Worm (Caenorhabditis elegans) whole organism, L1 larva: ENCODE measurements around the gene srw-73.

Experiments
- egl-27 ChIP-seq, 2 experiments: fragments of 150-350 bp in 1 of 2; sonication (generic microtip); optimal IDR thresholded peaks; 3 replicates each; lab custom pipeline; 2017 to 2018; ENCODE audit warnings: missing biosample characterization in 2 of 2, missing genetic modification characterization in 2 of 2, missing genetic modification reagents in 2 of 2
- fos-1 ChIP-seq: fragments of 150-350 bp; optimal IDR thresholded peaks from 2 replicates; lab custom pipeline; 2014; ENCODE audit warnings: missing biosample characterization, missing genetic modification characterization
- hlh-4 ChIP-seq: sonication (generic microtip); optimal IDR thresholded peaks from 2 replicates; lab custom pipeline; 2016; ENCODE audit warnings: mild to moderate bottlenecking, missing genetic modification characterization, missing compliant biosample characterization
- lin-13 ChIP-seq: fragments of 150-350 bp; optimal IDR thresholded peaks from 2 replicates; lab custom pipeline; 2014; ENCODE audit warnings: missing biosample characterization, missing genetic modification reagents, missing genetic modification characterization
- lir-3 ChIP-seq: sonication (generic microtip); optimal IDR thresholded peaks from 2 replicates; lab custom pipeline; 2016; ENCODE audit warnings: mild to moderate bottlenecking, missing genetic modification characterization, moderate library complexity, missing compliant biosample characterization; ENCODE audit not compliant: poor library complexity
- nhr-76 ChIP-seq: sonication (generic microtip); optimal IDR thresholded peaks from 2 replicates; lab custom pipeline; 2017; ENCODE audit warnings: missing biosample characterization, missing genetic modification characterization
- pag-3 ChIP-seq: sonication (generic microtip); optimal IDR thresholded peaks from 2 replicates; lab custom pipeline; 2017; ENCODE audit warnings: missing genetic modification characterization, mild to moderate bottlenecking, missing compliant biosample characterization, antibody characterized with exemption, borderline replicate concordance; ENCODE audit not compliant: insufficient read depth
- pqm-1 ChIP-seq: sonication (generic microtip); optimal IDR thresholded peaks from 3 replicates; lab custom pipeline; 2017; ENCODE audit warnings: missing biosample characterization, missing genetic modification characterization
- snpc-4 ChIP-seq: fragments of 150-350 bp; optimal IDR thresholded peaks from 2 replicates; lab custom pipeline; 2014; ENCODE audit warnings: missing biosample characterization, missing genetic modification characterization
- sptf-1 ChIP-seq: fragments of 150-350 bp; optimal IDR thresholded peaks from 2 replicates; lab custom pipeline; 2014; ENCODE audit warnings: missing biosample characterization, missing genetic modification characterization
- tbx-2 ChIP-seq: sonication (generic microtip); optimal IDR thresholded peaks from 2 replicates; lab custom pipeline; 2016; ENCODE audit warnings: missing genetic modification characterization, missing compliant biosample characterization
- unc-62 ChIP-seq: fragments of 150-350 bp; optimal IDR thresholded peaks from 2 replicates; lab custom pipeline; 2014; ENCODE audit warnings: missing biosample characterization, missing genetic modification reagents, missing genetic modification characterization
- ztf-11 ChIP-seq, 2 experiments: sonication (generic microtip); optimal IDR thresholded peaks; 2 replicates each; lab custom pipeline; 2016 to 2017; ENCODE audit warnings: missing genetic modification characterization in 2 of 2, missing biosample characterization in 1 of 2, missing compliant biosample characterization in 1 of 2

DNA sequence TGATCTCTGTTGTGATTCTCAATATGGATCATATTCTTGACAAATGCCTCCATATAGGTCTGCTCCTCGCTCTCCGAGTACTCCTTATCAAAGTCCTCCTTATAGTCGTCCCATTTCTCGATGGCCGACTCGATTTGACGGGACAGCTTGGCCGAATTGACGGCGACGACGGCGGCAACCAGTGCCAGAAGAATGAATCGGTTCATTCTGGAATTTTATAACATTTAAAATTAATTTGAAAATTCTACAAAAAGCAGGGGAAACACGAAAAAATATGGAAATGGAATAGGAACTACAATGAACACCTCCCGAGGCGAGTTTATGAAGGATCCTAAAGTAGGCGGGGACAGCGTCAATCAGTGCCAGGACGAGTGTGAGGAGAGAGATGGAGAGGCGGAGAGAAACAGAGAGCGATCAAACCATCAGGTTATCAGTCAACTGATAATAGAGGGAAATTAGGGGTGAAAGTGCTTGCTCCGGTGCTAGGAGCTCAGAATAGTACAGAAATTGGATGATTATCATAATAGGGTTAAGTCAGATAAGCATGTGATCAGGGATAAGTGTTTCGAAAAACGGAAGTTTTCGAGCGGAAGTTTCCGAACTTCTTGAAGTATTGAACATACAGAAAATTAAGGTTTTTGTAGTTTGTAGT, 6.9 kb upstream of the srw-73 start, which contains the start of gene cpl-1:
- TF ChIP-seq pqm-1 (tag; lab: Kevin White, UChicago): no peak
- no peak for TF ChIP-seq fos-1 (tag; lab: Kevin White, UChicago)
- no peak for TF ChIP-seq ztf-11 (tag; optimal IDR thresholded peaks at IDR 0.05; lab: Kevin White, UChicago)
- TF ChIP-seq nhr-76 (tag; lab: Kevin White, UChicago): no peak
- TF ChIP-seq hlh-4 (tag; lab: Kevin White, UChicago): no peak
- TF ChIP-seq unc-62: no peak
- no peak for TF ChIP-seq egl-27 (tag; optimal IDR thresholded peaks at IDR 0.05; lab: Kevin White, UChicago)
- no peak for TF ChIP-seq tbx-2 (tag; lab: Kevin White, UChicago)
- TF ChIP-seq sptf-1: no peak
- TF ChIP-seq lin-13 (GFP tag; lab: Kevin White, UChicago): no peak
- TF ChIP-seq pag-3 (tag; lab: Kevin White, UChicago): no peak
- no peak for TF ChIP-seq lir-3 (tag; lab: Kevin White, UChicago)
- no peak for TF ChIP-seq snpc-4 (tag; lab: Kevin White, UChicago)
